Worm (Caenorhabditis elegans): ENCODE measurements around the gene F14F3.5.
A peak's percentile ranks its signal among the peaks of the same experiment; 100 is the strongest.

Gene F14F3.5

ce11 chrX:10542313-10543048 is 13.5 kb upstream of the F14F3.5 start, which contains the start of the genes F59F5.3 and F59F5.4:
Gene F59F5.3, minus strand, starts transcription at chrX:10542413.
Gene F59F5.4, plus strand, starts transcription at chrX:10542998.
- no peak for TF ChIP-seq pat-9 (tag; optimal IDR thresholded peaks at IDR 0.05)
- TF ChIP-seq ttx-3 (tag; optimal IDR thresholded peaks at IDR 0.05), result no peak
- no peak for TF ChIP-seq lin-11 (tag; optimal IDR thresholded peaks at IDR 0.05)
- no peak for TF ChIP-seq hlh-8 (tag; optimal IDR thresholded peaks at IDR 0.05)
- no peak for TF ChIP-seq unc-55 (GFP tag; optimal IDR thresholded peaks at IDR 0.05)
- TF ChIP-seq nhr-232 (tag; optimal IDR thresholded peaks at IDR 0.05), result no peak
- no peak for TF ChIP-seq pag-3 (tag; optimal IDR thresholded peaks at IDR 0.05; ENCODE audit: borderline replicate concordance)
- TF ChIP-seq ceh-22 (tag; optimal IDR thresholded peaks at IDR 0.05), result no peak
- no peak for TF ChIP-seq pax-1 (tag; optimal IDR thresholded peaks at IDR 0.05)
- TF ChIP-seq tbx-7 (tag; optimal IDR thresholded peaks at IDR 0.05), result no peak

ce11 chrX:10541789-10542188 is 12.8 kb upstream of the F14F3.5 start:
- no peak for TF ChIP-seq ets-4 (tag; optimal IDR thresholded peaks at IDR 0.05)
- TF ChIP-seq ceh-45 (GFP tag; IDR thresholded peaks at IDR 0.05), result no peak
- TF ChIP-seq tbx-2 (tag; optimal IDR thresholded peaks at IDR 0.05), result no peak
- no peak for TF ChIP-seq pha-2 (tag; optimal IDR thresholded peaks at IDR 0.05)
- TF ChIP-seq hlh-15 (tag; optimal IDR thresholded peaks at IDR 0.05), result no peak
- TF ChIP-seq ama-1 (optimal IDR thresholded peaks at IDR 0.05), result no peak
- TF ChIP-seq lin-11 (tag; optimal IDR thresholded peaks at IDR 0.05), result no peak
- no peak for TF ChIP-seq hlh-8 (tag; optimal IDR thresholded peaks at IDR 0.05)
- TF ChIP-seq fkh-10 (GFP tag; optimal IDR thresholded peaks at IDR 0.05), result no peak
- no peak for TF ChIP-seq ceh-18 (tag; optimal IDR thresholded peaks at IDR 0.05)

ce11 chrX:10534625-10535244 is 5.7 kb upstream of the F14F3.5 start:
- TF ChIP-seq pha-2 (tag; optimal IDR thresholded peaks at IDR 0.05) (no peak), syd-9 (tag; optimal IDR thresholded peaks at IDR 0.05) (no peak), fkh-10 (GFP tag; optimal IDR thresholded peaks at IDR 0.05) (no peak), rnt-1 (tag; optimal IDR thresholded peaks at IDR 0.05) (no peak), ceh-45 (GFP tag; IDR thresholded peaks at IDR 0.05) (no peak), lin-11 (tag; optimal IDR thresholded peaks at IDR 0.05) (no peak), pax-1 (tag; optimal IDR thresholded peaks at IDR 0.05) (no peak), ceh-31 (tag; optimal IDR thresholded peaks at IDR 0.05) (no peak), ceh-2 (tag; optimal IDR thresholded peaks at IDR 0.05) (no peak)

- TF ChIP-seq pax-1 (tag; optimal IDR thresholded peaks at IDR 0.05) (no peak), sox-2 (GFP tag; IDR thresholded peaks at IDR 0.05) (no peak), C38D4.7 (GFP tag; optimal IDR thresholded peaks at IDR 0.05) (no peak), rnt-1 (tag; optimal IDR thresholded peaks at IDR 0.05) (no peak), ceh-2 (tag; optimal IDR thresholded peaks at IDR 0.05) (no peak), F13H6.1 (tag; optimal IDR thresholded peaks at IDR 0.05) (no peak), mec-3 (tag; optimal IDR thresholded peaks at IDR 0.05; ENCODE audit: borderline replicate concordance) (no peak), ceh-34 (tag; optimal IDR thresholded peaks at IDR 0.05) (no peak), T23F11.4 (GFP tag; optimal IDR thresholded peaks at IDR 0.05) (no peak)
Measured at ce11 chrX:10533447-10533846, 4.4 kb upstream of the F14F3.5 start, which contains the start of gene glo-3. Gene glo-3, plus strand, starts transcription at chrX:10533699.

- TF ChIP-seq ceh-14 (tag; optimal IDR thresholded peaks at IDR 0.05), result no peak
- TF ChIP-seq dmd-4 (tag; optimal IDR thresholded peaks at IDR 0.05; ENCODE audit: borderline replicate concordance), result no peak
- peak; percentile 60 for TF ChIP-seq elt-2 (tag; optimal IDR thresholded peaks at IDR 0.05)
- no peak for TF ChIP-seq ttx-3 (tag; optimal IDR thresholded peaks at IDR 0.05)
- TF ChIP-seq nfya-1 (tag; optimal IDR thresholded peaks at IDR 0.05), result no peak
- no peak for TF ChIP-seq mec-3 (tag; optimal IDR thresholded peaks at IDR 0.05; ENCODE audit: borderline replicate concordance)
Measured at ce11 chrX:10532180-10532833, 3.3 kb upstream of the F14F3.5 start.
